Worm (Caenorhabditis elegans) whole organism, L4 larva: Measurements from ENCODE around the gene aman-1.

Experiments used
- D1046.2 ChIP-seq: fragments of 200-800 bp; sonication (Bioruptor generic); IDR thresholded peaks from 2 replicates; pipeline ENCODE4 v1.3.6; 2022; ENCODE audit warnings: missing genetic modification characterization, missing compliant biosample characterization
- F37D6.2 ChIP-seq: sonication (generic microtip); optimal IDR thresholded peaks from 2 replicates; lab custom pipeline; 2016; ENCODE audit warnings: mild to moderate bottlenecking, missing genetic modification characterization, missing compliant biosample characterization
- F44E2.7 ChIP-seq: fragments of 200-800 bp; sonication (Bioruptor generic); IDR thresholded peaks from 2 replicates; pipeline ENCODE4 v2.1.2; 2022; ENCODE audit warnings: missing genetic modification characterization, missing compliant biosample characterization
- T26A8.4 ChIP-seq: fragments of 200-800 bp; sonication (Bioruptor generic); IDR thresholded peaks from 2 replicates; pipeline ENCODE4 v1.3.6; 2022; ENCODE audit warnings: missing genetic modification characterization, missing compliant biosample characterization
- Y5F2A.4 ChIP-seq: fragments of 200-800 bp; sonication (Bioruptor generic); optimal IDR thresholded peaks from 2 replicates; lab custom pipeline; 2018; ENCODE audit warnings: mild to moderate bottlenecking, missing genetic modification characterization, missing compliant biosample characterization
- ZK546.5 ChIP-seq, 2 experiments: sonication (generic microtip); optimal IDR thresholded peaks; 2 replicates each; lab custom pipeline; 2017; ENCODE audit warnings: missing biosample characterization in 2 of 2, missing genetic modification characterization in 2 of 2
- aha-1 ChIP-seq: fragments of 150-350 bp; peaks from one replicate; lab custom pipeline; 2014; ENCODE audit warnings: missing biosample characterization, missing genetic modification characterization
- ama-1 ChIP-seq: fragments of 150-350 bp; optimal IDR thresholded peaks from 2 replicates; lab custom pipeline; 2014; ENCODE audit warnings: inconsistent platforms, mixed read lengths
- attf-4 ChIP-seq: sonication (generic microtip); optimal IDR thresholded peaks from 3 replicates; lab custom pipeline; 2017; ENCODE audit warnings: missing biosample characterization, missing genetic modification characterization
- ceh-20 ChIP-seq: fragments of 200-800 bp; sonication (Bioruptor generic); IDR thresholded peaks from 2 replicates; pipeline ENCODE4 v1.3.6; 2022; ENCODE audit warnings: missing genetic modification reagents, missing genetic modification characterization, missing compliant biosample characterization
- ceh-32 ChIP-seq: sonication (generic microtip); optimal IDR thresholded peaks from 2 replicates; lab custom pipeline; 2016; ENCODE audit warnings: mild to moderate bottlenecking, missing genetic modification characterization, missing compliant biosample characterization; ENCODE audit not compliant: poor library complexity
- ces-1 ChIP-seq: fragments of 150-350 bp; sonication (generic microtip); optimal IDR thresholded peaks from 4 replicates; lab custom pipeline; 2014; ENCODE audit warnings: missing biosample characterization, missing genetic modification reagents, missing genetic modification characterization
- cey-2 ChIP-seq: sonication (generic microtip); optimal IDR thresholded peaks from 3 replicates; lab custom pipeline; 2017; ENCODE audit warnings: missing genetic modification characterization, mild to moderate bottlenecking, missing compliant biosample characterization, antibody characterized with exemption, borderline replicate concordance; ENCODE audit not compliant: insufficient read depth
- ctbp-1 ChIP-seq: fragments of 200-800 bp; sonication (Bioruptor generic); IDR thresholded peaks from 2 replicates; pipeline ENCODE4 v1.3.6; 2022; ENCODE audit warnings: missing genetic modification reagents, missing genetic modification characterization, missing compliant biosample characterization
- dmd-6 ChIP-seq: fragments of 200-800 bp; sonication (Bioruptor generic); IDR thresholded peaks from 2 replicates; pipeline ENCODE4 v1.3.6; 2022; ENCODE audit warnings: missing genetic modification reagents, missing genetic modification characterization, missing compliant biosample characterization
- hif-1 ChIP-seq, 2 experiments: sonication (generic microtip); optimal IDR thresholded peaks; 2 replicates each; lab custom pipeline; 2016 to 2017; ENCODE audit warnings: missing compliant biosample characterization in 2 of 2, missing genetic modification characterization in 2 of 2, missing genetic modification reagents in 2 of 2, missing genotype in 2 of 2, mild to moderate bottlenecking in 1 of 2
- hlh-30 ChIP-seq: sonication (generic microtip); optimal IDR thresholded peaks from 2 replicates; lab custom pipeline; 2017; ENCODE audit warnings: antibody characterized with exemption, mild to moderate bottlenecking, missing genetic modification characterization, missing compliant biosample characterization; ENCODE audit not compliant: insufficient read depth
- hmg-1.1 ChIP-seq: fragments of 200-800 bp; sonication (Bioruptor generic); IDR thresholded peaks from 2 replicates; pipeline ENCODE4 v1.3.6; 2022; ENCODE audit warnings: missing genetic modification reagents, missing genetic modification characterization, missing compliant biosample characterization
- jun-1 ChIP-seq: fragments of 150-350 bp; optimal IDR thresholded peaks from 2 replicates; lab custom pipeline; 2014; ENCODE audit warnings: missing biosample characterization, missing genetic modification reagents, missing genetic modification characterization
- lim-7 ChIP-seq: fragments of 200-800 bp; sonication (Bioruptor generic); IDR thresholded peaks from 2 replicates; pipeline ENCODE4 v1.3.6; 2022; ENCODE audit warnings: missing genetic modification characterization, missing compliant biosample characterization
- lin-15B ChIP-seq: fragments of 150-350 bp; sonication (generic microtip); optimal IDR thresholded peaks from 3 replicates; lab custom pipeline; 2014; ENCODE audit warnings: missing biosample characterization, missing genetic modification characterization
- lin-39 ChIP-seq: fragments of 150-350 bp; optimal IDR thresholded peaks from 2 replicates; lab custom pipeline; 2014; ENCODE audit warnings: missing biosample characterization, missing genetic modification reagents, missing genetic modification characterization
- lsy-2 ChIP-seq, 2 experiments: fragments of 150-350 bp in 1 of 2; sonication (generic microtip) in 1 of 2; optimal IDR thresholded peaks; 2 replicates each; lab custom pipeline; 2014 to 2017; ENCODE audit warnings: missing biosample characterization in 2 of 2, missing genetic modification characterization in 2 of 2
- madf-5 ChIP-seq, 2 experiments: fragments of 200-800 bp; sonication (Bioruptor generic); IDR thresholded peaks; 2 replicates each; pipeline ENCODE4 v1.3.6; 2022; ENCODE audit warnings: missing compliant biosample characterization in 2 of 2, missing genetic modification characterization in 2 of 2
- nhr-10 ChIP-seq: fragments of 150-350 bp; optimal IDR thresholded peaks from 2 replicates; lab custom pipeline; 2014; ENCODE audit warnings: missing biosample characterization, missing genetic modification characterization
- nhr-102 ChIP-seq: sonication (generic microtip); optimal IDR thresholded peaks from 2 replicates; lab custom pipeline; 2016; ENCODE audit warnings: mild to moderate bottlenecking, missing genetic modification characterization, moderate library complexity, missing compliant biosample characterization
- nhr-111 ChIP-seq: fragments of 200-800 bp; sonication (Bioruptor generic); optimal IDR thresholded peaks from 2 replicates; lab custom pipeline; 2018; ENCODE audit warnings: mild to moderate bottlenecking, missing genetic modification characterization, missing compliant biosample characterization
- nhr-28 ChIP-seq: fragments of 150-350 bp; optimal IDR thresholded peaks from 2 replicates; lab custom pipeline; 2014; ENCODE audit warnings: missing biosample characterization, missing genetic modification characterization
- nhr-41 ChIP-seq: fragments of 200-800 bp; sonication (Bioruptor generic); IDR thresholded peaks from 2 replicates; pipeline ENCODE4 v1.3.6; 2022; ENCODE audit warnings: missing genetic modification reagents, missing genetic modification characterization, missing compliant biosample characterization
- nhr-42 ChIP-seq: fragments of 200-800 bp; sonication (Bioruptor generic); IDR thresholded peaks from 2 replicates; pipeline ENCODE4 v1.3.6; 2022; ENCODE audit warnings: missing genetic modification characterization, missing compliant biosample characterization
- nhr-48 ChIP-seq: sonication (generic microtip); optimal IDR thresholded peaks from 2 replicates; lab custom pipeline; 2016; ENCODE audit warnings: mild to moderate bottlenecking, missing genetic modification characterization, missing compliant biosample characterization
- nhr-77 ChIP-seq: fragments of 150-350 bp; optimal IDR thresholded peaks from 2 replicates; lab custom pipeline; 2014; ENCODE audit warnings: missing biosample characterization, missing genetic modification characterization
- pha-4 ChIP-seq, 2 experiments: fragments of 150-350 bp in 1 of 2; fragments of 200-800 bp in 1 of 2; sonication (Bioruptor generic) in 1 of 2; IDR thresholded peaks in 1 of 2; optimal IDR thresholded peaks in 1 of 2; 2 replicates each; pipeline versions ENCODE4 v1.3.6 to Lab custom; 2014 to 2022; ENCODE audit warnings: missing genetic modification characterization in 2 of 2, missing genetic modification reagents in 2 of 2, missing biosample characterization in 1 of 2, missing compliant biosample characterization in 1 of 2
- saeg-2 ChIP-seq: fragments of 200-800 bp; sonication (Bioruptor generic); IDR thresholded peaks from 2 replicates; pipeline ENCODE4 v1.3.6; 2022; ENCODE audit warnings: missing genetic modification reagents, missing genetic modification characterization, missing compliant biosample characterization
- sdz-12 ChIP-seq: fragments of 200-800 bp; sonication (Bioruptor generic); optimal IDR thresholded peaks from 2 replicates; lab custom pipeline; 2018; ENCODE audit warnings: mild to moderate bottlenecking, missing genetic modification characterization, missing compliant biosample characterization
- set-16 ChIP-seq: fragments of 200-800 bp; sonication (Bioruptor generic); IDR thresholded peaks from 2 replicates; pipeline ENCODE4 v1.3.6; 2022; ENCODE audit warnings: missing genetic modification reagents, missing genetic modification characterization, missing compliant biosample characterization
- snpc-1.2 ChIP-seq: fragments of 200-800 bp; sonication (Bioruptor generic); IDR thresholded peaks from 2 replicates; pipeline ENCODE4 v1.3.6; 2022; ENCODE audit warnings: missing genetic modification reagents, missing genetic modification characterization, missing compliant biosample characterization
- spr-1 ChIP-seq: sonication (generic microtip); optimal IDR thresholded peaks from 2 replicates; lab custom pipeline; 2016; ENCODE audit warnings: mild to moderate bottlenecking, missing genetic modification characterization, missing compliant biosample characterization
- tag-97 ChIP-seq: fragments of 200-800 bp; sonication (Bioruptor generic); IDR thresholded peaks from 2 replicates; pipeline ENCODE4 v1.3.6; 2022; ENCODE audit warnings: missing genetic modification characterization, missing compliant biosample characterization
- unc-62 ChIP-seq, 3 experiments: fragments of 150-350 bp in 1 of 3; sonication (generic microtip); optimal IDR thresholded peaks in 2 of 3; peaks in 1 of 3; 1 replicate in 1 of 3; 2 replicates in 2 of 3; lab custom pipeline; 2014 to 2017; ENCODE audit warnings: missing biosample characterization in 3 of 3, missing genetic modification characterization in 3 of 3, missing genetic modification reagents in 3 of 3, missing genotype in 1 of 3
- vab-7 ChIP-seq: fragments of 200-800 bp; sonication (Bioruptor generic); IDR thresholded peaks from 2 replicates; pipeline ENCODE4 v1.3.6; 2022; ENCODE audit warnings: missing genetic modification reagents, missing genetic modification characterization, missing compliant biosample characterization
- zfp-3 ChIP-seq: fragments of 200-800 bp; sonication (Bioruptor generic); conservative IDR thresholded peaks from 2 replicates; pipeline ENCODE4 v1.3.6; 2022; ENCODE audit warnings: missing genetic modification reagents, missing genetic modification characterization, missing compliant biosample characterization
- ztf-11 ChIP-seq: fragments of 150-350 bp; optimal IDR thresholded peaks from 2 replicates; lab custom pipeline; 2014; ENCODE audit warnings: missing biosample characterization, missing genetic modification characterization
- ztf-7 ChIP-seq: fragments of 150-350 bp; optimal IDR thresholded peaks from 2 replicates; lab custom pipeline; 2014; ENCODE audit warnings: missing biosample characterization, missing genetic modification characterization

The aman-1 gene

DNA sequence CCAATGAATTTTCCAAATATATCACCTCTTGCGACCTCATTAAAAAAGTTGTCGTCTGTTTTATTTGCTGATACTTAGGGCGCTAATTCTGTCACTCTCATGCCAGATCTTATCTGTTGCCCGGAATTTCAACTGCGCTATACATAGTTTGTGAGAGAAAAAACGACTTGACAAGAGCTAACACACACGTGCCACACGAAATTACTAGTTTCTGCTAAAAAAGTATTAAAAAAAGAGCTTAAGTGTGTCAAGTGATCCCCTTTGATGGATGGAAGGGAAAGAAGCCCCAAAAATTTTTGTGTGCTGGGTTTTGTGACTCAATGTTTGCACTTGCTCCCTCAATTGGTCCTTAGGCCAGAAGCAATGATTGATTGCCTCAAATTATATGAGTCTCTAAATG is 7.7 kb downstream of the aman-1 start:
- TF ChIP-seq spr-1 (tag; lab: Kevin White, UChicago) (no peak), nhr-42 (no peak), lsy-2 (tag; optimal IDR thresholded peaks at IDR 0.05; lab: Kevin White, UChicago) (no peak), cey-2 (tag; lab: Kevin White, UChicago) (no peak), aha-1 (tag; lab: Kevin White, UChicago) (no peak), snpc-1.2 (no peak), ZK546.5 (tag; optimal IDR thresholded peaks at IDR 0.05; lab: Kevin White, UChicago) (no peak), D1046.2 (GFP tag; lab: Robert Waterston, UW) (no peak), ztf-11 (tag; lab: Kevin White, UChicago) (no peak), nhr-28 (no peak), ceh-32 (tag; lab: Kevin White, UChicago) (no peak), pha-4 (GFP tag; IDR thresholded peaks at IDR 0.05; lab: Robert Waterston, UW) (no peak), pha-4 (tag; optimal IDR thresholded peaks at IDR 0.05; lab: Kevin White, UChicago) (no peak), hlh-30 (tag; lab: Kevin White, UChicago) (peak; percentile 20), madf-5 (GFP tag; IDR thresholded peaks at IDR 0.05; lab: Robert Waterston, UW) (no peak), ctbp-1 (GFP tag; lab: Robert Waterston, UW) (no peak), hif-1 (tag; optimal IDR thresholded peaks at IDR 0.05; lab: Kevin White, UChicago) (no peak), nhr-48 (tag; lab: Kevin White, UChicago) (no peak), nhr-10 (tag; lab: Kevin White, UChicago) (no peak), unc-62 (GFP tag; optimal IDR thresholded peaks at IDR 0.05 in 1 of 2; lab: Kevin White, UChicago) (peak in 1 of 2 experiments; percentile 31), unc-62 (tag; optimal IDR thresholded peaks at IDR 0.05; lab: Kevin White, UChicago) (no peak), nhr-77 (tag; lab: Kevin White, UChicago) (no peak), lin-39 (tag; lab: Kevin White, UChicago) (peak; percentile 47), T26A8.4 (GFP tag; lab: Robert Waterston, UW) (no peak), hmg-1.1 (GFP tag; lab: Robert Waterston, UW) (no peak), ceh-20 (GFP tag; lab: Robert Waterston, UW) (peak; percentile 67; the same call in 1 of the 2 replicates), ztf-7 (tag; lab: Kevin White, UChicago) (no peak)
- TF ChIP-seq, all 104 proteins: peak for 4

DNA sequence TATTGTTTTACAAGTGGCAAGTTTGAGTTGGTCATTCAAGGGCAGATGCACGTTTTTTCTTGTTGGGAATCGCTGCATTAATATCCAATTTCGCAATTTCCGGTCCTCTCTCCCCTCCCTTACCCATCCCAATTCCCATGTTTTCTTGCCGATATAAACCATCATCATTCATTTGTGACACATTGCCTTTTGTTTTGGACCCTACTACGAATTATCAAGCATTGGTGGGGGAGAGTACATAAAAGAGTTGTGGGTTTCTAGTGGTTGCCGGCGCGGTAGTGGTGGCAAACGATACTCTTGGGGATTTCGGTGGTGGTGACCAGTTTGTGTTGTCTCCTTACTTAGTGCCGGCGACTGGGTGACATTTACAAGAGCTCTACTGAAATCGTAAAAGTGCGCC is 9.4 kb downstream of the aman-1 start:
- TF ChIP-seq Y5F2A.4 (GFP tag; lab: Kevin White, UChicago) (no peak), unc-62 (GFP tag; optimal IDR thresholded peaks at IDR 0.05 in 1 of 2; lab: Kevin White, UChicago) (peak in 1 of 2 experiments; percentile 78), unc-62 (tag; optimal IDR thresholded peaks at IDR 0.05; lab: Kevin White, UChicago) (no peak)

DNA sequence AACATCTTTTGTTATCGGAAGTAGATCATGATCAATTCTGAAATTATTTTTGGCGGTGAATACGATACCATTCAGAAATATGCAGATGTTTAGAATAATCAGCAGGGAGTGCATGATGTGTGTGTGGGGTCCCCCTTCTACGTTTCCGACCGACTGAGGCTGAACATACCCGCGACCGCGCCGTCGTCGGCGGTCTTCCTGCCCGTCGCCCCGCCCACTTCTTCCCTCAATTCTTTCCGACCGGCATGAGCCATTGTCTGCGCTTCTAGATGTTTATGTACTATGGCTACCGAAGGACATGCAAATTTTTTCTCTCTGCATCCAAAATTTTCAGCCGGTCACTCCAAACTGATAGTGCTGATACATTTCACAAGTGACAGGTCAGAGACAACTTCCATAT is 11.1 kb downstream of the aman-1 start:
- no peak for TF ChIP-seq F44E2.7 (GFP tag; lab: Robert Waterston, UW)
- no peak for TF ChIP-seq ces-1 (GFP tag; lab: Kevin White, UChicago)
- no peak for TF ChIP-seq nhr-28
- no peak for TF ChIP-seq saeg-2 (GFP tag; lab: Robert Waterston, UW)
- TF ChIP-seq set-16 (GFP tag; lab: Robert Waterston, UW), result peak; percentile 70
- TF ChIP-seq madf-5 (GFP tag; IDR thresholded peaks at IDR 0.05; lab: Robert Waterston, UW), result 0 out of 4 replicates have a peak, but pooled peaks of 1 of the 2 experiments have one; percentile 59
- no peak for TF ChIP-seq F37D6.2 (tag; lab: Kevin White, UChicago)
- TF ChIP-seq zfp-3 (GFP tag; lab: Robert Waterston, UW), result no peak
- no peak for TF ChIP-seq lin-15B (tag; lab: Kevin White, UChicago)
- TF ChIP-seq nhr-41 (GFP tag; lab: Robert Waterston, UW), result no peak
- TF ChIP-seq sdz-12 (GFP tag; lab: Kevin White, UChicago), result no peak
- no peak for TF ChIP-seq vab-7
- no peak for TF ChIP-seq tag-97
- TF ChIP-seq attf-4, result no peak
- TF ChIP-seq jun-1 (tag; lab: Kevin White, UChicago), result no peak
- no peak for TF ChIP-seq ama-1
- TF ChIP-seq nhr-102 (tag; lab: Kevin White, UChicago), result no peak
- TF ChIP-seq nhr-111 (GFP tag; lab: Kevin White, UChicago), result no peak
- TF ChIP-seq dmd-6 (GFP tag; lab: Robert Waterston, UW), result peak; percentile 25; the same call in 1 of the 2 replicates
- TF ChIP-seq lim-7 (GFP tag; lab: Robert Waterston, UW), result no peak
